Worm (Caenorhabditis elegans) whole organism, L1 larva: ENCODE measurements around the gene sru-35.

Source experiments
- C04F5.9 ChIP-seq: sonication (generic microtip); optimal IDR thresholded peaks from 2 replicates; lab custom pipeline; 2016; ENCODE audit warnings: missing genetic modification characterization, missing compliant biosample characterization
- C16A3.4 ChIP-seq: fragments of 150-350 bp; optimal IDR thresholded peaks from 2 replicates; lab custom pipeline; 2014; ENCODE audit warnings: missing biosample characterization, missing genetic modification characterization
- aha-1 ChIP-seq: fragments of 150-350 bp; optimal IDR thresholded peaks from 2 replicates; lab custom pipeline; 2014; ENCODE audit warnings: missing biosample characterization, missing genetic modification characterization
- alr-1 ChIP-seq: fragments of 200-800 bp; sonication (Bioruptor generic); optimal IDR thresholded peaks from 2 replicates; lab custom pipeline; 2018; ENCODE audit warnings: borderline replicate concordance, mild to moderate bottlenecking, missing genetic modification characterization, missing compliant biosample characterization
- blmp-1 ChIP-seq: fragments of 150-350 bp; optimal IDR thresholded peaks from 2 replicates; lab custom pipeline; 2014; ENCODE audit warnings: missing biosample characterization, missing genetic modification characterization
- ceh-82 ChIP-seq, 3 experiments: fragments of 150-350 bp in 1 of 3; sonication (generic microtip) in 2 of 3; optimal IDR thresholded peaks; 2 replicates each; lab custom pipeline; 2014 to 2017; ENCODE audit warnings: missing biosample characterization in 3 of 3, missing genetic modification characterization in 3 of 3
- ces-1 ChIP-seq: fragments of 150-350 bp; optimal IDR thresholded peaks from 2 replicates; lab custom pipeline; 2014; ENCODE audit warnings: missing biosample characterization, missing genetic modification reagents, missing genetic modification characterization
- efl-1 ChIP-seq, 4 experiments: fragments of 150-350 bp; optimal IDR thresholded peaks in 3 of 4; peaks in 1 of 4; 1 replicate in 1 of 4; 2 replicates in 3 of 4; lab custom pipeline; 2014; ENCODE audit warnings: missing biosample characterization in 2 of 4, missing genetic modification characterization in 2 of 4, missing genetic modification reagents in 2 of 4
- elt-2 ChIP-seq: sonication (generic microtip); optimal IDR thresholded peaks from 2 replicates; lab custom pipeline; 2016; ENCODE audit warnings: missing genetic modification characterization, mild to moderate bottlenecking, inconsistent platforms, missing compliant biosample characterization, missing genetic modification reagents
- fkh-10 ChIP-seq: sonication (generic microtip); optimal IDR thresholded peaks from 2 replicates; lab custom pipeline; 2017; ENCODE audit warnings: missing biosample characterization, missing genetic modification reagents, missing genetic modification characterization
- fos-1 ChIP-seq: fragments of 150-350 bp; optimal IDR thresholded peaks from 2 replicates; lab custom pipeline; 2014; ENCODE audit warnings: missing biosample characterization, missing genetic modification characterization
- isw-1 ChIP-seq: fragments of 200-800 bp; sonication (Bioruptor generic); IDR thresholded peaks from 2 replicates; pipeline ENCODE4 v1.3.6; 2022; ENCODE audit warnings: missing genetic modification characterization, missing compliant biosample characterization
- jun-1 ChIP-seq: fragments of 150-350 bp; optimal IDR thresholded peaks from 2 replicates; lab custom pipeline; 2014; ENCODE audit warnings: missing biosample characterization, missing genetic modification reagents, missing genetic modification characterization
- lin-14 ChIP-seq: fragments of 200-800 bp; sonication (Bioruptor generic); optimal IDR thresholded peaks from 2 replicates; lab custom pipeline; 2018; ENCODE audit warnings: mild to moderate bottlenecking, missing genetic modification characterization, moderate library complexity, missing compliant biosample characterization
- lin-35 ChIP-seq, 2 experiments: fragments of 150-350 bp; optimal IDR thresholded peaks; 2 replicates each; lab custom pipeline; 2014; ENCODE audit warnings: missing biosample characterization in 2 of 2, missing genetic modification characterization in 2 of 2, missing genetic modification reagents in 2 of 2
- lsy-2 ChIP-seq, 2 experiments: fragments of 150-350 bp; optimal IDR thresholded peaks; 2 replicates each; lab custom pipeline; 2014; ENCODE audit warnings: missing biosample characterization in 2 of 2, missing genetic modification characterization in 2 of 2
- mdl-1 ChIP-seq, 2 experiments: fragments of 150-350 bp; optimal IDR thresholded peaks; 2 replicates each; lab custom pipeline; 2014 to 2017; ENCODE audit warnings: missing biosample characterization in 2 of 2, missing genetic modification characterization in 2 of 2, inconsistent platforms in 1 of 2
- nhr-12 ChIP-seq: sonication (generic microtip); optimal IDR thresholded peaks from 2 replicates; lab custom pipeline; 2017; ENCODE audit warnings: missing biosample characterization, missing genetic modification characterization
- nhr-19 ChIP-seq: fragments of 200-800 bp; sonication (Bioruptor generic); conservative IDR thresholded peaks from 2 replicates; pipeline ENCODE4 v1.3.6; 2022; ENCODE audit warnings: missing genetic modification characterization, missing compliant biosample characterization
- nhr-20 ChIP-seq: sonication (generic microtip); optimal IDR thresholded peaks from 2 replicates; lab custom pipeline; 2016; ENCODE audit warnings: mild to moderate bottlenecking, missing genetic modification characterization, missing compliant biosample characterization
- nhr-71 ChIP-seq: sonication (generic microtip); optimal IDR thresholded peaks from 2 replicates; lab custom pipeline; 2016; ENCODE audit warnings: mild to moderate bottlenecking, missing genetic modification characterization, moderate library complexity, missing compliant biosample characterization
- pqm-1 ChIP-seq: sonication (generic microtip); optimal IDR thresholded peaks from 3 replicates; lab custom pipeline; 2017; ENCODE audit warnings: missing biosample characterization, missing genetic modification characterization
- rnt-1 ChIP-seq: sonication (generic microtip); optimal IDR thresholded peaks from 2 replicates; lab custom pipeline; 2016; ENCODE audit warnings: mild to moderate bottlenecking, missing genetic modification characterization, moderate library complexity, missing compliant biosample characterization
- snpc-4 ChIP-seq: fragments of 150-350 bp; optimal IDR thresholded peaks from 2 replicates; lab custom pipeline; 2014; ENCODE audit warnings: missing biosample characterization, missing genetic modification characterization
- snu-23 ChIP-seq: sonication (generic microtip); optimal IDR thresholded peaks from 2 replicates; lab custom pipeline; 2016; ENCODE audit warnings: missing genetic modification characterization, missing compliant biosample characterization
- swsn-7 ChIP-seq: sonication (generic microtip); optimal IDR thresholded peaks from 2 replicates; lab custom pipeline; 2016; ENCODE audit warnings: missing genetic modification characterization, missing compliant biosample characterization
- unc-130 ChIP-seq: fragments of 150-350 bp; optimal IDR thresholded peaks from 2 replicates; lab custom pipeline; 2017; ENCODE audit warnings: missing biosample characterization, missing genetic modification characterization, inconsistent platforms
- unc-30 ChIP-seq: sonication (generic microtip); optimal IDR thresholded peaks from 2 replicates; lab custom pipeline; 2017; ENCODE audit warnings: missing biosample characterization, missing genetic modification characterization
- unc-86 ChIP-seq: sonication (generic microtip); optimal IDR thresholded peaks from 2 replicates; lab custom pipeline; 2016; ENCODE audit warnings: missing genetic modification characterization, missing compliant biosample characterization
- xbp-1 ChIP-seq: sonication (generic microtip); optimal IDR thresholded peaks from 2 replicates; lab custom pipeline; 2016; ENCODE audit warnings: missing genetic modification characterization, missing compliant biosample characterization
- zag-1 ChIP-seq: fragments of 150-350 bp; optimal IDR thresholded peaks from 2 replicates; lab custom pipeline; 2014; ENCODE audit warnings: missing biosample characterization, missing genetic modification characterization

Gene sru-35

DNA sequence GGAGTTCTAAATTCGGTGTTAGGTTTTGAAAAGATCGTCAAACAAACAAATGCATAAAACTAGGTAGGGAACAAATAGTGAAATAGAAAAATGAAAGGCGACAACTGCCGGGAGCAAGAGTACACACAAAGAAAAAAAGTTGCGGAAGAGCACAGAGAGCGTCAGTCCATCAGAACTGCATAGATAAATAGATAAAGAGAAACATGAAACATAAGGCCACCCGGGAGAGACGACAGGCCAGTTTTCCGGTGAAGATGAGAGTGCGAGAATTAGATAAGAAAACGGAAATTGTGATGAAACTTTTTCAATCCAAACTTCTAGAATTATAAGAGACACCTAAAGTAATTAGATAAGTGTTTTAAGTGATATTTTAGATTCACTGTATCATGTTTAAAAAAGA, 32.3 kb downstream of the sru-35 start:
- TF ChIP-seq nhr-12 (no peak), rnt-1 (peak; percentile 33), unc-130 (tag; lab: Kevin White, UChicago) (peak; percentile 31), lsy-2 (tag; optimal IDR thresholded peaks at IDR 0.05; lab: Kevin White, UChicago) (peak in 1 of 2 experiments; percentile 38), mdl-1 (tag; optimal IDR thresholded peaks at IDR 0.05; lab: Kevin White, UChicago) (no peak), swsn-7 (tag; lab: Kevin White, UChicago) (peak; percentile 5), elt-2 (tag; lab: Kevin White, UChicago) (peak; percentile 69), lin-35 (GFP tag; optimal IDR thresholded peaks at IDR 0.05; lab: Kevin White, UChicago) (peak in 1 of 2 experiments; percentile 22), snu-23 (GFP tag; lab: Kevin White, UChicago) (peak; percentile 25), pqm-1 (tag; lab: Kevin White, UChicago) (peak; percentile 82), lin-14 (GFP tag; lab: Kevin White, UChicago) (peak; percentile 78), efl-1 (optimal IDR thresholded peaks at IDR 0.05; lab: Kevin White, UChicago) (peak in 1 of 2 experiments; percentile 12), efl-1 (GFP tag; optimal IDR thresholded peaks at IDR 0.05 in 1 of 2; lab: Kevin White, UChicago) (no peak), ceh-82 (tag; optimal IDR thresholded peaks at IDR 0.05; lab: Kevin White, UChicago) (peak in 1 of 3 experiments; percentile 10), fos-1 (tag; lab: Kevin White, UChicago) (no peak), nhr-20 (tag; lab: Kevin White, UChicago) (peak; percentile 24), xbp-1 (tag; lab: Kevin White, UChicago) (no peak), alr-1 (tag; lab: Kevin White, UChicago) (no peak), nhr-71 (tag; lab: Kevin White, UChicago) (peak; percentile 51), C16A3.4 (tag; lab: Kevin White, UChicago) (peak; percentile 1), aha-1 (tag; lab: Kevin White, UChicago) (no peak)

DNA sequence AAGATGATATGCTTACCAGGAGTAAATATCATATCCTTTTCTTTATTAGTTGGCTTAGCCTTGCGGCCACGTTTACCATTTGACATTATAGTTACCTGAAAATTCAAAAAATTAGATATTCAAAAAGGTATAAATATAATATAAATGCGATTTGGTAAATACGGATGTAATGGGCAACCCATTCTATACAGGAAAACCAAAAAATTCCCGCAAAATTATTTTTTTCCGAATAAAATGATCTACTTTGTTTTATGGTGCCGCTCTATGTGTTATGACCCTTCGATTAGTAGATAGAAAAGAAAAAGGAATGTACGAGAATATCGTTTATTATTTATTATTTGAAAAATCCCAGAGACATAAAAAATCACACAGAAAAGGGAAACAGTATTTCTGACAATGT, 35.3 kb downstream of the sru-35 start, which contains the start of gene elli-1:
elli-1 (minus strand) TSS at position 101 of the 400 bp plus-strand sequence.
- no peak for TF ChIP-seq unc-30 (tag; lab: Kevin White, UChicago)
- TF ChIP-seq efl-1 (optimal IDR thresholded peaks at IDR 0.05; lab: Kevin White, UChicago), result no peak
- peak in 1 of 2 experiments; percentile 28 for TF ChIP-seq efl-1 (GFP tag; optimal IDR thresholded peaks at IDR 0.05 in 1 of 2; lab: Kevin White, UChicago)
- TF ChIP-seq, all 84 proteins: peak for 1

DNA sequence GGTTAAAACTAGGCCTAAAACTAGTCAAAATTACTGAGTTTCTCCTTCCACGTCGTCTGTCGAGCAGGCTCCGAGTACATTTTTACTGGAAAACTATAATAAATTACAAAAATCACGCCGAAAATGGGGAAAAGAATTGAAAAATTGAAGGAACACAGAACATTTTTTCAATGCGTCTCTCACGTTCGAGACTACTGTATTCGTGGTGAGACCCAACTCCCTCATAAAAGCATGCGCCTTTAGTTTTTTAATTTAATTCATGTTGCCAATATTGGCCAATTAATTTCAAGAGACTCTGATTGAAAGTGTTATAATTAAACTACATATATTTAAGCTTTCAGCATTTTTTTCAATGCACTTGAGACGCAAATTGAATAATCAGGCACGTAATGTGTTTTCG, 35.9 kb downstream of the sru-35 start:
- TF ChIP-seq fkh-10 (no peak), isw-1 (no peak), zag-1 (no peak), ces-1 (GFP tag; lab: Kevin White, UChicago) (no peak)
- TF ChIP-seq, all 84 proteins: peak for 0

DNA sequence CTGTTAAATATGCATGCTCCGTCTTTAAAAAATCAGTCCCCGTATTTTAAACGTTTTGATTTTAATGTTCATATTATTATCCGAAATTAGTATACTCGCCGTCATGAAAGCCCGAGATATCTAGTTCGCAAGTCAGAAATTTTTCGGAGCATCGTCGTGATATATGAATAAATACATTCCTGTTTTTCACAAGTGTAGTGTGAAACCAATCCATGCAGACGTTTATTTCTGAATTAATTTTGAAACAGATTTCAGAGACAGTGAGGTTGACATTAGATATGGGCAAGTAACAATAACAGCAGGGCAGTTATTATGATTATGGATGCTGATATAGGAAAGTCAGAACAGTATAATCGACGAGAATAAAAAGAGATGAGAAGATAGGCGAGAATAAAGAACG, 37.6 kb downstream of the sru-35 start:
- no peak for TF ChIP-seq elt-2 (tag; lab: Kevin White, UChicago)
- no peak for TF ChIP-seq jun-1 (tag; lab: Kevin White, UChicago)
- TF ChIP-seq blmp-1 (tag; lab: Kevin White, UChicago), result no peak
- TF ChIP-seq unc-86, result no peak
- no peak for TF ChIP-seq C04F5.9 (tag; lab: Kevin White, UChicago)
- no peak for TF ChIP-seq nhr-19 (GFP tag; lab: Robert Waterston, UW)

DNA sequence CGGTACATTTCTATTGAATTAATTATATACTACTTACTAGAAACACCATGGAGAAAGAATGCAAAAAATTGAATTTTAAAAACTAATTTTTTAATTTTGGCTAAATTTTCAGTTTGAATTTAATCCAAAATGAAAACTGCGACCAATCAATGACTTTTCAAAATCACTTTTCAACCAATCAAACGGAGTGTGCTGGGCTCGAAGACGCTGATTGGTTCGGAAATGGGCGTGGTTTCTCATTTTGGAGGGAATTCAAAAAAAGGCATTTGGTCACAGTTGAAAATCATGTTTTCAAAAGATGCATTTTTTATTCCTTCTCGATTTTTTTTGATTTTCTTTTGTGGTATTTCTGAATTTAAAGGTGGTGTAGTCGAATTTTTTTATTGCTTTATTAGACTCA, 41.1 kb downstream of the sru-35 start:
- TF ChIP-seq efl-1 (optimal IDR thresholded peaks at IDR 0.05; lab: Kevin White, UChicago) (no peak), efl-1 (GFP tag; optimal IDR thresholded peaks at IDR 0.05 in 1 of 2; lab: Kevin White, UChicago) (peak in 1 of 2 experiments; percentile 24), snpc-4 (tag; lab: Kevin White, UChicago) (no peak)
